Fruit fly (Drosophila melanogaster) whole organism, embryonic: ENCODE measurements around the gene CG2955.
A peak's percentile ranks its signal among the peaks of the same experiment; 100 is the strongest.

Experiments used
- Atf3 ChIP-seq: fragments of 200-800 bp; sonication (Bioruptor generic); optimal IDR thresholded peaks from 3 replicates; lab custom pipeline; 2016; ENCODE audit warnings: missing biosample characterization, missing genetic modification characterization
- CG10209 ChIP-seq: fragments of 200-800 bp; sonication (Bioruptor generic); optimal IDR thresholded peaks from 3 replicates; lab custom pipeline; 2017; ENCODE audit warnings: missing biosample characterization, mild to moderate bottlenecking, missing genetic modification characterization, missing genetic modification reagents
- CG1024 ChIP-seq: fragments of 200-800 bp; sonication (Bioruptor generic); IDR thresholded peaks from 2 replicates; pipeline ENCODE4 v1.3.6; 2022; ENCODE audit warnings: missing biosample characterization, missing genetic modification characterization
- CG10462 ChIP-seq: fragments of 200-800 bp; sonication (Bioruptor generic); optimal IDR thresholded peaks from 2 replicates; lab custom pipeline; 2016; ENCODE audit warnings: missing biosample characterization, missing genetic modification characterization
- CG11456 ChIP-seq: fragments of 200-800 bp; sonication (Bioruptor generic); IDR thresholded peaks from 3 replicates; pipeline ENCODE4 v1.3.6; 2022; ENCODE audit warnings: missing biosample characterization, missing genetic modification characterization
- CG12744 ChIP-seq: fragments of 200-800 bp; sonication (Bioruptor generic); optimal IDR thresholded peaks from 2 replicates; lab custom pipeline; 2016; ENCODE audit warnings: missing biosample characterization, missing genetic modification characterization
- CG13123 ChIP-seq: fragments of 200-800 bp; sonication (Bioruptor generic); optimal IDR thresholded peaks from 2 replicates; lab custom pipeline; 2016; ENCODE audit warnings: missing biosample characterization, missing genetic modification characterization
- CG15011 ChIP-seq: fragments of 200-800 bp; sonication (Bioruptor generic); optimal IDR thresholded peaks from 3 replicates; lab custom pipeline; 2018; ENCODE audit warnings: missing biosample characterization, mild to moderate bottlenecking, missing genetic modification characterization
- CG15696 ChIP-seq: fragments of 200-800 bp; sonication (Bioruptor generic); optimal IDR thresholded peaks from 2 replicates; lab custom pipeline; 2019; ENCODE audit warnings: missing biosample characterization, mild to moderate bottlenecking, missing genetic modification characterization, moderate library complexity
- CG16815 ChIP-seq: fragments of 200-800 bp; sonication (Bioruptor generic); optimal IDR thresholded peaks from 3 replicates; lab custom pipeline; 2017; ENCODE audit warnings: missing biosample characterization, mild to moderate bottlenecking, missing genetic modification characterization
- CG17186 ChIP-seq: fragments of 200-800 bp; sonication (Bioruptor generic); optimal IDR thresholded peaks from 3 replicates; lab custom pipeline; 2017; ENCODE audit warnings: missing biosample characterization, missing genetic modification reagents, missing genetic modification characterization
- CG18011 ChIP-seq: fragments of 200-800 bp; sonication (Bioruptor generic); optimal IDR thresholded peaks from 2 replicates; lab custom pipeline; 2017; ENCODE audit warnings: missing biosample characterization, missing genetic modification characterization, mild to moderate bottlenecking, moderate library complexity, missing genotype
- CG31388 ChIP-seq: fragments of 200-800 bp; sonication (Bioruptor generic); optimal IDR thresholded peaks from 2 replicates; lab custom pipeline; 2016; ENCODE audit warnings: missing biosample characterization, missing genetic modification characterization
- CG3838 ChIP-seq: fragments of 200-800 bp; sonication (Bioruptor generic); optimal IDR thresholded peaks from 3 replicates; lab custom pipeline; 2016; ENCODE audit warnings: missing biosample characterization, missing genetic modification characterization
- CG4360 ChIP-seq: fragments of 200-800 bp; sonication (Bioruptor generic); IDR thresholded peaks from 2 replicates; pipeline ENCODE4 v1.3.6; 2022; ENCODE audit warnings: missing biosample characterization, missing genetic modification characterization
- CG6254 ChIP-seq: fragments of 200-800 bp; sonication (Bioruptor generic); optimal IDR thresholded peaks from 3 replicates; lab custom pipeline; 2017; ENCODE audit warnings: mild to moderate bottlenecking, missing biosample characterization, missing genetic modification reagents, missing genetic modification characterization
- CkIIα-i1 ChIP-seq: fragments of 200-800 bp; sonication (Bioruptor generic); IDR thresholded peaks from 2 replicates; pipeline ENCODE4 v1.3.6; 2022; ENCODE audit warnings: missing biosample characterization, missing genetic modification characterization
- Dad ChIP-seq: fragments of 200-800 bp; sonication (Bioruptor generic); optimal IDR thresholded peaks from 3 replicates; lab custom pipeline; 2016; ENCODE audit warnings: missing biosample characterization, missing genetic modification characterization
- Fer1 ChIP-seq: fragments of 200-800 bp; sonication (Bioruptor generic); optimal IDR thresholded peaks from 2 replicates; lab custom pipeline; 2017; ENCODE audit warnings: missing biosample characterization, mild to moderate bottlenecking, missing genetic modification characterization
- HHEX ChIP-seq: fragments of 200-800 bp; sonication (Bioruptor generic); optimal IDR thresholded peaks from 3 replicates; lab custom pipeline; 2017; ENCODE audit warnings: missing biosample characterization, mild to moderate bottlenecking, missing genetic modification characterization, missing genetic modification reagents
- HLH3B ChIP-seq: fragments of 200-800 bp; sonication (Bioruptor generic); IDR thresholded peaks from 2 replicates; pipeline ENCODE4 v1.3.6; 2022; ENCODE audit warnings: missing biosample characterization, missing genetic modification characterization
- Med ChIP-seq: fragments of 200-800 bp; sonication (Bioruptor generic); peaks from one replicate; lab custom pipeline; 2016; ENCODE audit warnings: missing biosample characterization, missing genetic modification characterization, mild to moderate bottlenecking, inconsistent platforms, moderate library complexity
- Neu2 ChIP-seq: fragments of 200-800 bp; sonication (Bioruptor generic); optimal IDR thresholded peaks from 3 replicates; lab custom pipeline; 2016; ENCODE audit warnings: missing biosample characterization, missing genetic modification characterization, borderline replicate concordance
- Ssrp ChIP-seq: fragments of 200-800 bp; sonication (Bioruptor generic); optimal IDR thresholded peaks from 2 replicates; lab custom pipeline; 2018; ENCODE audit warnings: missing biosample characterization, mild to moderate bottlenecking, missing genetic modification characterization, moderate library complexity
- Xrp1 ChIP-seq: fragments of 200-800 bp; sonication (Bioruptor generic); IDR thresholded peaks from 2 replicates; pipeline ENCODE4 v1.3.6; 2022; ENCODE audit warnings: missing biosample characterization, missing genetic modification characterization
- ac ChIP-seq: fragments of 200-800 bp; sonication (Bioruptor generic); optimal IDR thresholded peaks from 3 replicates; lab custom pipeline; 2017; ENCODE audit warnings: missing biosample characterization, mild to moderate bottlenecking, missing genetic modification characterization
- al ChIP-seq: fragments of 200-800 bp; sonication (Bioruptor generic); IDR thresholded peaks from 2 replicates; pipeline ENCODE4 v1.3.6; 2022; ENCODE audit warnings: missing biosample characterization, missing genetic modification characterization
- aop ChIP-seq: fragments of 200-800 bp; sonication (Bioruptor generic); IDR thresholded peaks from 2 replicates; pipeline ENCODE4 v1.3.6; 2022; ENCODE audit warnings: missing biosample characterization, missing genetic modification characterization
- cwo ChIP-seq: fragments of 200-800 bp; sonication (Bioruptor generic); optimal IDR thresholded peaks from 3 replicates; lab custom pipeline; 2017; ENCODE audit warnings: missing biosample characterization, missing genetic modification characterization, mild to moderate bottlenecking, moderate library complexity, missing genetic modification reagents
- danr ChIP-seq: fragments of 200-800 bp; sonication (Bioruptor generic); IDR thresholded peaks from 2 replicates; pipeline ENCODE4 v1.3.6; 2022; ENCODE audit warnings: missing biosample characterization, missing genetic modification characterization
- disco-r ChIP-seq: fragments of 200-800 bp; sonication (Bioruptor generic); optimal IDR thresholded peaks from 2 replicates; lab custom pipeline; 2016; ENCODE audit warnings: missing biosample characterization, missing genetic modification characterization
- emc ChIP-seq: fragments of 200-800 bp; sonication (Bioruptor generic); optimal IDR thresholded peaks from 2 replicates; lab custom pipeline; 2016; ENCODE audit warnings: missing biosample characterization, missing genetic modification characterization
- en ChIP-seq: fragments of 200-800 bp; sonication (Bioruptor generic); optimal IDR thresholded peaks from 2 replicates; lab custom pipeline; 2016; ENCODE audit warnings: missing biosample characterization, missing genetic modification characterization
- eve ChIP-seq, 2 experiments: fragments of >200 bp; optimal IDR thresholded peaks; 2 replicates each; lab custom pipeline; 2017; ENCODE audit warnings: missing biosample characterization in 2 of 2, missing genetic modification characterization in 2 of 2
- fd96Cb ChIP-seq: fragments of 200-800 bp; sonication (Bioruptor generic); optimal IDR thresholded peaks from 2 replicates; lab custom pipeline; 2018; ENCODE audit warnings: missing biosample characterization, mild to moderate bottlenecking, missing genetic modification characterization, moderate library complexity
- gcm ChIP-seq: fragments of 200-800 bp; sonication (Bioruptor generic); optimal IDR thresholded peaks from 2 replicates; lab custom pipeline; 2019; ENCODE audit warnings: missing biosample characterization, mild to moderate bottlenecking, missing genetic modification characterization, moderate library complexity
- gfzf ChIP-seq: fragments of 200-800 bp; sonication (Bioruptor generic); optimal IDR thresholded peaks from 2 replicates; lab custom pipeline; 2016; ENCODE audit warnings: missing biosample characterization, mild to moderate bottlenecking, missing genetic modification characterization, moderate library complexity
- hbn ChIP-seq: fragments of 200-800 bp; sonication (Bioruptor generic); IDR thresholded peaks from 2 replicates; pipeline ENCODE4 v1.3.6; 2022; ENCODE audit warnings: missing biosample characterization, missing genetic modification characterization; ENCODE audit not compliant: partially characterized antibody
- jumu ChIP-seq: fragments of 200-800 bp; sonication (Bioruptor generic); optimal IDR thresholded peaks from 3 replicates; lab custom pipeline; 2016; ENCODE audit warnings: missing biosample characterization, missing genetic modification characterization
- lola ChIP-seq, 3 experiments: fragments of >200 bp in 2 of 3; fragments of 200-800 bp in 1 of 3; sonication (Bioruptor generic) in 1 of 3; optimal IDR thresholded peaks; 2 replicates each; lab custom pipeline; 2017 to 2019; ENCODE audit warnings: missing biosample characterization in 3 of 3, missing genetic modification characterization in 3 of 3, mild to moderate bottlenecking in 1 of 3, moderate library complexity in 1 of 3
- maf-S ChIP-seq: fragments of 200-800 bp; sonication (Bioruptor generic); optimal IDR thresholded peaks from 2 replicates; lab custom pipeline; 2016; ENCODE audit warnings: missing biosample characterization, missing genetic modification characterization
- onecut ChIP-seq: fragments of 200-800 bp; sonication (Bioruptor generic); IDR thresholded peaks from 2 replicates; pipeline ENCODE4 v1.3.6; 2022; ENCODE audit warnings: missing biosample characterization, missing genetic modification characterization
- phol ChIP-seq: fragments of 200-800 bp; sonication (Bioruptor generic); optimal IDR thresholded peaks from 3 replicates; lab custom pipeline; 2018; ENCODE audit warnings: missing biosample characterization, mild to moderate bottlenecking, missing genetic modification characterization, moderate library complexity
- pnt ChIP-seq: fragments of 200-800 bp; sonication (Bioruptor generic); optimal IDR thresholded peaks from 3 replicates; lab custom pipeline; 2016; ENCODE audit warnings: missing biosample characterization, missing genetic modification characterization
- run ChIP-seq: fragments of 200-800 bp; sonication (Bioruptor generic); optimal IDR thresholded peaks from 3 replicates; lab custom pipeline; 2018; ENCODE audit warnings: missing biosample characterization, mild to moderate bottlenecking, missing genetic modification characterization
- sens ChIP-seq: fragments of 200-800 bp; sonication (Bioruptor generic); peaks from one replicate; lab custom pipeline; 2016; ENCODE audit warnings: missing biosample characterization, missing genetic modification characterization
- sima ChIP-seq: fragments of 200-800 bp; sonication (Bioruptor generic); optimal IDR thresholded peaks from 2 replicates; lab custom pipeline; 2016; ENCODE audit warnings: missing biosample characterization, missing genetic modification characterization
- slbo ChIP-seq: fragments of 200-800 bp; sonication (Bioruptor generic); IDR thresholded peaks from 2 replicates; pipeline ENCODE4 v1.3.6; 2022; ENCODE audit warnings: missing biosample characterization, missing genetic modification characterization
- slou ChIP-seq: fragments of 200-800 bp; sonication (Bioruptor generic); optimal IDR thresholded peaks from 3 replicates; lab custom pipeline; 2016; ENCODE audit warnings: missing biosample characterization, missing genetic modification characterization
- sr ChIP-seq: fragments of 200-800 bp; sonication (Bioruptor generic); IDR thresholded peaks from 3 replicates; pipeline ENCODE4 v1.3.6; 2022; ENCODE audit warnings: missing biosample characterization, missing genetic modification characterization

Gene CG2955

dm6 chr2L:4118983-4119670 lies 30.0 kb upstream of the CG2955 start (continued):
- TF ChIP-seq HHEX (GFP tag; lab: Kevin White, UChicago): peak; percentile 65
- TF ChIP-seq maf-S (GFP tag; lab: Kevin White, UChicago): peak; percentile 60
- peak; percentile 97 for TF ChIP-seq sens (GFP tag; lab: Kevin White, UChicago)
- TF ChIP-seq gfzf (GFP tag; lab: Kevin White, UChicago): no peak
- peak; percentile 70 for TF ChIP-seq jumu (GFP tag; lab: Kevin White, UChicago)
- peak; percentile 66 for TF ChIP-seq cwo (GFP tag; lab: Kevin White, UChicago)
- TF ChIP-seq HLH3B (GFP tag; lab: Robert Waterston, UW): peak; percentile 77
- TF ChIP-seq CG10209 (GFP tag; lab: Kevin White, UChicago): peak; percentile 66
- TF ChIP-seq Dad (GFP tag; lab: Kevin White, UChicago): peak; percentile 69
- no peak for TF ChIP-seq emc
- peak; percentile 84 for TF ChIP-seq Ssrp (tag; lab: Kevin White, UChicago)
- TF ChIP-seq CkIIα-i1: no peak
- peak; percentile 69 for TF ChIP-seq CG15011 (GFP tag; lab: Kevin White, UChicago)
- peak; percentile 71; the same call in 2 of the 3 replicates for TF ChIP-seq CG11456 (GFP tag; lab: Robert Waterston, UW)
- TF ChIP-seq Xrp1 (GFP tag; lab: Robert Waterston, UW): peak; percentile 95
- TF ChIP-seq en (GFP tag; lab: Kevin White, UChicago): peak; percentile 48
- TF ChIP-seq pnt (GFP tag; lab: Kevin White, UChicago): peak; percentile 77
- TF ChIP-seq aop (GFP tag; lab: Robert Waterston, UW): peak; percentile 45; the same call in 1 of the 2 replicates
- TF ChIP-seq lola (GFP tag; optimal IDR thresholded peaks at IDR 0.05; lab: Kevin White, UChicago): peak in 1 of 3 experiments; percentile 88
- TF ChIP-seq Neu2 (GFP tag; lab: Kevin White, UChicago): no peak
- peak; percentile 87 for TF ChIP-seq phol (tag; lab: Kevin White, UChicago)
- TF ChIP-seq onecut (GFP tag; lab: Robert Waterston, UW): peak; percentile 82
- peak; percentile 85 for TF ChIP-seq fd96Cb (tag; lab: Kevin White, UChicago)
- peak; percentile 46 for TF ChIP-seq CG31388 (GFP tag; lab: Kevin White, UChicago)
- peak; percentile 73 for TF ChIP-seq CG10462
- peak; percentile 78 for TF ChIP-seq gcm
- peak; percentile 68 for TF ChIP-seq run
- peak; percentile 82 for TF ChIP-seq CG16815 (GFP tag; lab: Kevin White, UChicago)
- TF ChIP-seq slbo (GFP tag; lab: Robert Waterston, UW): peak; percentile 77
- TF ChIP-seq CG3838: no peak
- peak; percentile 84 for TF ChIP-seq Fer1 (GFP tag; lab: Kevin White, UChicago)
- peak; percentile 80 for TF ChIP-seq slou (GFP tag; lab: Kevin White, UChicago)
- peak; percentile 67 for TF ChIP-seq CG4360 (GFP tag; lab: Robert Waterston, UW)
- no peak for TF ChIP-seq hbn (GFP tag; lab: Robert Waterston, UW)
- TF ChIP-seq CG17186 (GFP tag; lab: Kevin White, UChicago): peak; percentile 35
- TF ChIP-seq CG1024: peak; percentile 63
- no peak for TF ChIP-seq sima (GFP tag; lab: Kevin White, UChicago)
- TF ChIP-seq ac (GFP tag; lab: Kevin White, UChicago): peak; percentile 54
- TF ChIP-seq danr (GFP tag; lab: Robert Waterston, UW): 0 out of 2 replicates have a peak, but pooled peaks have one; percentile 17
- TF ChIP-seq sr (GFP tag; lab: Robert Waterston, UW): no peak
- TF ChIP-seq CG15696 (tag; lab: Kevin White, UChicago): peak; percentile 83
- peak; percentile 50 for TF ChIP-seq Atf3 (GFP tag; lab: Kevin White, UChicago)
- TF ChIP-seq disco-r (GFP tag; lab: Kevin White, UChicago): peak; percentile 21
- peak; percentile 73 for TF ChIP-seq CG6254 (GFP tag; lab: Kevin White, UChicago)
- peak; percentile 48 for TF ChIP-seq CG13123
- peak; percentile 25 for TF ChIP-seq CG12744 (GFP tag; lab: Kevin White, UChicago)
- peak in 1 of 2 experiments; percentile 93 for TF ChIP-seq eve (GFP tag; optimal IDR thresholded peaks at IDR 0.05; lab: Kevin White, UChicago)
- TF ChIP-seq Med (GFP tag; lab: Kevin White, UChicago): peak; percentile 96
- TF ChIP-seq CG18011: no peak
- TF ChIP-seq al (GFP tag; lab: Robert Waterston, UW): no peak
